Worm (Caenorhabditis elegans) whole organism, mixed stage, embryonic: ENCODE measurements around the gene ddn-2.

Experiments
- M03D4.4 ChIP-seq: sonication (generic microtip); optimal IDR thresholded peaks from 2 replicates; lab custom pipeline; 2017; ENCODE audit warnings: mild to moderate bottlenecking, missing genetic modification characterization, missing compliant biosample characterization
- bed-3 ChIP-seq: fragments of 200-800 bp; sonication (Bioruptor generic); optimal IDR thresholded peaks from 3 replicates; lab custom pipeline; 2018; ENCODE audit warnings: mild to moderate bottlenecking, missing genetic modification characterization, moderate library complexity, missing compliant biosample characterization
- blmp-1 ChIP-seq: fragments of 150-350 bp; optimal IDR thresholded peaks from 2 replicates; lab custom pipeline; 2014; ENCODE audit warnings: missing biosample characterization, missing genetic modification characterization
- ceh-39 ChIP-seq: fragments of 150-350 bp; optimal IDR thresholded peaks from 2 replicates; lab custom pipeline; 2014; ENCODE audit warnings: missing biosample characterization, missing genetic modification characterization
- ceh-43 ChIP-seq: fragments of 200-800 bp; sonication (Bioruptor generic); optimal IDR thresholded peaks from 2 replicates; lab custom pipeline; 2018; ENCODE audit warnings: mild to moderate bottlenecking, missing genetic modification characterization, moderate library complexity, missing compliant biosample characterization
- ceh-83 ChIP-seq: fragments of 200-800 bp; sonication (Bioruptor generic); optimal IDR thresholded peaks from 2 replicates; lab custom pipeline; 2018; ENCODE audit warnings: mild to moderate bottlenecking, missing genetic modification characterization, missing compliant biosample characterization
- ces-1 ChIP-seq: fragments of 150-350 bp; optimal IDR thresholded peaks from 2 replicates; lab custom pipeline; 2014; ENCODE audit warnings: missing biosample characterization, missing genetic modification reagents, missing genetic modification characterization
- cnd-1 ChIP-seq: fragments of 200-800 bp; sonication (Bioruptor generic); optimal IDR thresholded peaks from 2 replicates; lab custom pipeline; 2018; ENCODE audit warnings: mild to moderate bottlenecking, missing genetic modification characterization, missing compliant biosample characterization
- drap-1 ChIP-seq: fragments of 200-800 bp; sonication (Bioruptor generic); optimal IDR thresholded peaks from 3 replicates; lab custom pipeline; 2018; ENCODE audit warnings: mild to moderate bottlenecking, missing genetic modification characterization, missing compliant biosample characterization
- elt-3 ChIP-seq: fragments of 150-350 bp; optimal IDR thresholded peaks from 2 replicates; lab custom pipeline; 2014; ENCODE audit warnings: missing biosample characterization, missing genetic modification characterization
- flh-1 ChIP-seq: fragments of 200-800 bp; sonication (Bioruptor generic); optimal IDR thresholded peaks from 2 replicates; lab custom pipeline; 2018; ENCODE audit warnings: mild to moderate bottlenecking, missing genetic modification characterization, moderate library complexity, missing compliant biosample characterization
- ham-2 ChIP-seq: fragments of 200-800 bp; sonication (Bioruptor generic); optimal IDR thresholded peaks from 2 replicates; lab custom pipeline; 2018; ENCODE audit warnings: mild to moderate bottlenecking, missing genetic modification characterization, missing compliant biosample characterization
- hlh-1 ChIP-seq: fragments of 150-350 bp; optimal IDR thresholded peaks from 2 replicates; lab custom pipeline; 2014; ENCODE audit warnings: missing biosample characterization, missing genetic modification reagents, missing genetic modification characterization
- lin-13 ChIP-seq: fragments of 150-350 bp; optimal IDR thresholded peaks from 2 replicates; lab custom pipeline; 2014; ENCODE audit warnings: missing biosample characterization, missing genetic modification characterization
- lin-32 ChIP-seq: fragments of 200-800 bp; sonication (Bioruptor generic); optimal IDR thresholded peaks from 2 replicates; lab custom pipeline; 2018; ENCODE audit warnings: mild to moderate bottlenecking, missing genetic modification characterization, missing compliant biosample characterization
- lsy-2 ChIP-seq: fragments of 150-350 bp; optimal IDR thresholded peaks from 2 replicates; lab custom pipeline; 2014; ENCODE audit warnings: missing biosample characterization, missing genetic modification characterization
- mab-5 ChIP-seq: fragments of 150-350 bp; optimal IDR thresholded peaks from 2 replicates; lab custom pipeline; 2014; ENCODE audit warnings: missing biosample characterization, missing genetic modification characterization
- mls-2 ChIP-seq: sonication (generic microtip); optimal IDR thresholded peaks from 2 replicates; lab custom pipeline; 2016; ENCODE audit warnings: mild to moderate bottlenecking, missing genetic modification characterization, moderate library complexity, missing compliant biosample characterization
- nhr-2 ChIP-seq: fragments of 150-350 bp; optimal IDR thresholded peaks from 2 replicates; lab custom pipeline; 2014; ENCODE audit warnings: missing biosample characterization, missing genetic modification characterization
- nhr-237 ChIP-seq: fragments of 150-350 bp; optimal IDR thresholded peaks from 2 replicates; lab custom pipeline; 2014; ENCODE audit warnings: missing biosample characterization, missing genetic modification characterization
- nhr-28 ChIP-seq: fragments of 150-350 bp; optimal IDR thresholded peaks from 2 replicates; lab custom pipeline; 2014; ENCODE audit warnings: missing biosample characterization, missing genetic modification characterization
- pha-4 ChIP-seq: fragments of 150-350 bp; optimal IDR thresholded peaks from 2 replicates; lab custom pipeline; 2018; ENCODE audit warnings: missing biosample characterization, missing genetic modification reagents, missing genetic modification characterization
- sem-2 ChIP-seq: fragments of 200-800 bp; sonication (Bioruptor generic); optimal IDR thresholded peaks from 2 replicates; lab custom pipeline; 2018; ENCODE audit warnings: mild to moderate bottlenecking, missing genetic modification characterization, missing compliant biosample characterization
- snpc-4 ChIP-seq: fragments of 150-350 bp; optimal IDR thresholded peaks from 2 replicates; lab custom pipeline; 2014; ENCODE audit warnings: missing biosample characterization, missing genetic modification characterization
- sptf-1 ChIP-seq: sonication (generic microtip); optimal IDR thresholded peaks from 2 replicates; lab custom pipeline; 2017; ENCODE audit warnings: mild to moderate bottlenecking, missing genetic modification characterization, moderate library complexity, missing compliant biosample characterization
- tbx-8 ChIP-seq: fragments of 200-800 bp; sonication (Bioruptor generic); optimal IDR thresholded peaks from 2 replicates; lab custom pipeline; 2018; ENCODE audit warnings: mild to moderate bottlenecking, missing genetic modification characterization, moderate library complexity, missing compliant biosample characterization
- unc-120 ChIP-seq: sonication (generic microtip); optimal IDR thresholded peaks from 2 replicates; lab custom pipeline; 2017; ENCODE audit warnings: missing genetic modification characterization, missing compliant biosample characterization; ENCODE audit not compliant: poor library complexity, severe bottlenecking
- unc-39 ChIP-seq: fragments of 150-350 bp; optimal IDR thresholded peaks from 2 replicates; lab custom pipeline; 2014; ENCODE audit warnings: missing biosample characterization, missing genetic modification characterization
- unc-62 ChIP-seq: fragments of 150-350 bp; optimal IDR thresholded peaks from 2 replicates; lab custom pipeline; 2014; ENCODE audit warnings: missing biosample characterization, missing genetic modification reagents, missing genetic modification characterization
- zip-8 ChIP-seq: fragments of 150-350 bp; optimal IDR thresholded peaks from 2 replicates; lab custom pipeline; 2014; ENCODE audit warnings: missing biosample characterization, missing genetic modification characterization
- ztf-11 ChIP-seq: fragments of 150-350 bp; optimal IDR thresholded peaks from 2 replicates; lab custom pipeline; 2014; ENCODE audit warnings: missing biosample characterization, missing genetic modification characterization

ddn-2 gene

DNA sequence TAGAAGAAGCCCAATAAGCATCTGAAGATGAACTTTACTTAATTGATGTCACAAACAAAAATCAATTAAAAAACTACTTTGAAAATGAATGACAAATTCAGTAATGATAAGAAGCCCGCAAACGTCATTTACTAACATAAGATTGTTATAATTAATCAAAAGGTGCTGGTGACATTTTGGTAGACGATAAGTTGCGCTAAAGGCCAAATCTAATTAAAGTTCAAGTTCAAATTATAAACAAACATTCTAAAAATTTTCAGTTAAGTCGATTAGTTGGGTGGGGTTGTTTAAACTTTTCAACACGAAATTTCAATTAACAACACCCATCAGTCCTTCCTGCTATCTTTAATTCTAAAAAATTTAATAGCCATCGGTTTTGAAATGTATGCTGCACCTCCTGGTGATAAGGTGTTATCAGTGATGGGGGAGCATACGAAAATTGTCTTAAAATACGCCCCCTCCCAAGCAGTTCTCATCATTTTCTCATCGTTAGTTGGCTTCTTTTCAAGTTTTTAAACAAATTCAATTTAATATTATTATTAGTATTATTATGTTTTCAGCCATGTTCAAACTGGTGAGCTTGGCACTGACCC is 13.7 kb upstream of the ddn-2 start, which contains the start of the genes clec-62 and clec-63:
TSS of gene clec-62 (minus strand) at position 51 of the 593 bp plus-strand sequence.
TSS of gene clec-63 (plus strand) at position 561 of the 593 bp plus-strand sequence.
- TF ChIP-seq elt-3 (tag; lab: Kevin White, UChicago) (no peak), snpc-4 (no peak), unc-62 (GFP tag; lab: Kevin White, UChicago) (no peak), ceh-43 (GFP tag; lab: Kevin White, UChicago) (no peak), ztf-11 (tag; lab: Kevin White, UChicago) (no peak), zip-8 (no peak), lin-13 (no peak), blmp-1 (no peak), unc-120 (no peak), ham-2 (GFP tag; lab: Kevin White, UChicago) (no peak), tbx-8 (GFP tag; lab: Kevin White, UChicago) (no peak), ceh-39 (tag; lab: Kevin White, UChicago) (no peak), mls-2 (tag; lab: Kevin White, UChicago) (no peak), sem-2 (GFP tag; lab: Kevin White, UChicago) (no peak), lin-32 (GFP tag; lab: Kevin White, UChicago) (no peak), nhr-28 (tag; lab: Kevin White, UChicago) (no peak), M03D4.4 (tag; lab: Kevin White, UChicago) (no peak), unc-39 (tag; lab: Kevin White, UChicago) (no peak), sptf-1 (tag; lab: Kevin White, UChicago) (no peak)

DNA sequence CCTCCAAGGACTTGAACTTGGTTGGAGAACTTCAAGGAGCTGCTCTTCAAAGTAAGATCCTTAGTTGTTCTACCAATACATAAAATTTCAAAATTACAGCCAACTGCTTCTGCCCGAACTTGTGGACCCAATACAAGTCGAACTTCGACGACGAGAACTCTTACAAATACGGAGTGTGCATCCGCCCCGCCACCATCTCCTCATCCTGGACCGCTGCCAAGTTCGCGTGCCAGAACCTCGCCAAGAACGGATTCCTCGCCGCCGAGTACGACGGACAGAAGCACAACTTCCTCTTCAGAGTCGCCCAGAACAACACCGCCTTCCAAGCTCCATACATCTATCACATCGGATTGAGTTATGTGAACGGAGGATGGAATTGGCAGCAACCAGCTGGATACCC is 12.2 kb upstream of the ddn-2 start:
- TF ChIP-seq ceh-83 (no peak), unc-120 (no peak), pha-4 (no peak)

DNA sequence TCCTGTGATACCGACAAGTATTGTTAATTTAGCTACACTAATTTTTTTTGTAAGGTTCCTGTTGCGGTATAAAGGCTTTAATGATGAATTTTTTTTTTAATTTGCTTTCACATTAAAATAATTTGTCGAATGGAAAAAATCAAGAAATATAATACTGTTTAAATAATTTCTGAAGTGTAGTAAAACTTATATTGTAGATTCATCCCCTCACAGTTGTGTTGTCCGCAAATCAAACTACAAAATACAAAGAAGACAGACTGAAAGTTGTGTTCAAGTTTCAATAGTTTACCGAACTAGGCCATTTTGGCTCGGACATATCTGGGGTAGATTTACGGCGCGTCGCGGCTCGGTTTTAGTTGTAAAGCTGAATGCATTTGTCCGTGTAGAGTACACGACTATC is 11.5 kb upstream of the ddn-2 start:
- no peak for TF ChIP-seq sptf-1 (tag; lab: Kevin White, UChicago)
- TF ChIP-seq snpc-4: no peak
- no peak for TF ChIP-seq flh-1 (GFP tag; lab: Kevin White, UChicago)
- TF ChIP-seq M03D4.4 (tag; lab: Kevin White, UChicago): no peak
- no peak for TF ChIP-seq drap-1
- TF ChIP-seq ces-1 (GFP tag; lab: Kevin White, UChicago): no peak
- TF ChIP-seq hlh-1 (tag; lab: Kevin White, UChicago): no peak
- TF ChIP-seq bed-3 (GFP tag; lab: Kevin White, UChicago): no peak

DNA sequence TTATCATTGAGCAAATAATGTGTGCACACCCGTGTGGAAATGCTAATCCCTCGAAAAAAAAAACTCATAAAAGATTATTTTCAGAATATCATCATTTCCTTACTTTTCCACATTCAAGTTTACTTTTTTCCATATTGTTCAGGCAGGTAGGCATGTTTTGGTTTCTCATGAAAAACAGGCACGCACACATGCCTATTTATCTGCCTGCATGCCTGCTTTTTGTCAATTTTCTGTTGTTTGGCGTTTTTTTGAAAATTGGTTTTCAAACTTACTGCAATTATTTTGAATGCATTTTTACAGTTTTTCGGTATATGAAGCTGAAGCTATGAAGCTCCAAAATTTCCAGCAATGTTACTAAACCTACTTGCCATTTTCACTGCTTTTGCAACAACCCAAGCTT is 10.9 kb upstream of the ddn-2 start, which contains the start of gene clec-64:
TSS of gene clec-64 (plus strand) at position 301 of the 400 bp plus-strand sequence.
- no peak for TF ChIP-seq unc-39 (tag; lab: Kevin White, UChicago)
- TF ChIP-seq ztf-11 (tag; lab: Kevin White, UChicago): no peak
- TF ChIP-seq unc-62 (GFP tag; lab: Kevin White, UChicago): no peak
- TF ChIP-seq mls-2 (tag; lab: Kevin White, UChicago): no peak
- TF ChIP-seq mab-5: no peak
- no peak for TF ChIP-seq sem-2 (GFP tag; lab: Kevin White, UChicago)
- TF ChIP-seq nhr-28 (tag; lab: Kevin White, UChicago): no peak

ce11 chrII:12901025-12901424 is 7.9 kb upstream of the ddn-2 start, which contains the start of gene clec-65:
Gene clec-65 (plus strand): TSS chrII:12901325.
- TF ChIP-seq flh-1 (GFP tag; lab: Kevin White, UChicago): no peak
- no peak for TF ChIP-seq nhr-2
- TF ChIP-seq snpc-4: no peak
- no peak for TF ChIP-seq lsy-2 (tag; lab: Kevin White, UChicago)
- no peak for TF ChIP-seq ztf-11 (tag; lab: Kevin White, UChicago)
- no peak for TF ChIP-seq nhr-28 (tag; lab: Kevin White, UChicago)
- TF ChIP-seq cnd-1 (tag; lab: Kevin White, UChicago): no peak
- no peak for TF ChIP-seq nhr-237 (tag; lab: Kevin White, UChicago)
- TF ChIP-seq, all 35 proteins: peak for 0
